Worm (Caenorhabditis elegans) whole organism, L3 larva: Measurements from ENCODE around the gene trx-5.

Experiments
- elt-3 ChIP-seq, 3 experiments: fragments of 150-350 bp in 1 of 3; sonication (generic microtip) in 2 of 3; optimal IDR thresholded peaks; 2 replicates in 2 of 3; 4 replicates in 1 of 3; lab custom pipeline; 2014 to 2017; ENCODE audit warnings: missing biosample characterization in 3 of 3, missing genetic modification characterization in 3 of 3
- fkh-10 ChIP-seq: sonication (generic microtip); optimal IDR thresholded peaks from 2 replicates; lab custom pipeline; 2017; ENCODE audit warnings: missing biosample characterization, missing genetic modification reagents, missing genetic modification characterization
- fos-1 ChIP-seq: fragments of 150-350 bp; optimal IDR thresholded peaks from 2 replicates; lab custom pipeline; 2014; ENCODE audit warnings: missing biosample characterization, missing genetic modification characterization
- hmg-11 ChIP-seq: sonication (generic microtip); optimal IDR thresholded peaks from 2 replicates; lab custom pipeline; 2016; ENCODE audit warnings: missing genetic modification characterization, missing compliant biosample characterization
- nhr-237 ChIP-seq: fragments of 150-350 bp; optimal IDR thresholded peaks from 2 replicates; lab custom pipeline; 2014; ENCODE audit warnings: missing biosample characterization, missing genetic modification characterization
- nhr-25 ChIP-seq: sonication (generic microtip); optimal IDR thresholded peaks from 2 replicates; lab custom pipeline; 2017; ENCODE audit warnings: missing biosample characterization, missing genetic modification characterization
- pha-4 ChIP-seq: fragments of 150-350 bp; optimal IDR thresholded peaks from 2 replicates; lab custom pipeline; 2014; ENCODE audit warnings: missing biosample characterization, missing genetic modification reagents, missing genetic modification characterization
- pqm-1 ChIP-seq: fragments of 150-350 bp; optimal IDR thresholded peaks from 2 replicates; lab custom pipeline; 2017; ENCODE audit warnings: missing biosample characterization, missing genetic modification characterization, inconsistent platforms
- skn-1 ChIP-seq: fragments of 150-350 bp; optimal IDR thresholded peaks from 2 replicates; lab custom pipeline; 2014; ENCODE audit warnings: missing biosample characterization, missing genetic modification characterization
- unc-39 ChIP-seq: sonication (generic microtip); optimal IDR thresholded peaks from 4 replicates; lab custom pipeline; 2017; ENCODE audit warnings: missing biosample characterization, missing genetic modification characterization
- ztf-11 ChIP-seq: fragments of 150-350 bp; optimal IDR thresholded peaks from 2 replicates; lab custom pipeline; 2014; ENCODE audit warnings: missing biosample characterization, missing genetic modification characterization

- TF ChIP-seq hmg-11 (tag; lab: Kevin White, UChicago) (no peak), pha-4 (tag; lab: Kevin White, UChicago) (no peak), nhr-237 (tag; lab: Kevin White, UChicago) (no peak), pqm-1 (tag; lab: Kevin White, UChicago) (no peak), nhr-25 (no peak), fos-1 (tag; lab: Kevin White, UChicago) (no peak), unc-39 (tag; lab: Kevin White, UChicago) (no peak), ztf-11 (tag; lab: Kevin White, UChicago) (no peak), skn-1 (no peak), elt-3 (tag; optimal IDR thresholded peaks at IDR 0.05; lab: Kevin White, UChicago) (no peak), fkh-10 (no peak)
Observed at ce11 chrV:1553004-1553403, 18.8 kb upstream of the trx-5 start, which contains the start of gene srsx-8.
